Fruit fly (Drosophila melanogaster) whole organism, embryonic: ENCODE results near the gene CG33093.

ENCODE experiments used
- CG3163 ChIP-seq: fragments of 200-800 bp; sonication (Bioruptor generic); optimal IDR thresholded peaks from 3 replicates; lab custom pipeline; 2016; ENCODE audit warnings: missing biosample characterization, missing genetic modification characterization
- CG3995 ChIP-seq: fragments of 200-800 bp; sonication (Bioruptor generic); optimal IDR thresholded peaks from 3 replicates; lab custom pipeline; 2016; ENCODE audit warnings: missing biosample characterization, missing genetic modification characterization
- CG7963 ChIP-seq: fragments of 200-800 bp; sonication (Bioruptor generic); IDR thresholded peaks from 3 replicates; pipeline ENCODE4 v1.3.6; 2022; ENCODE audit warnings: missing biosample characterization, missing genetic modification characterization; ENCODE audit not compliant: partially characterized antibody
- Ravus ChIP-seq: fragments of 200-800 bp; sonication (Bioruptor generic); IDR thresholded peaks from 2 replicates; pipeline ENCODE4 v1.3.6; 2022; ENCODE audit warnings: missing biosample characterization, missing genetic modification characterization
- gce ChIP-seq: fragments of 200-800 bp; sonication (Bioruptor generic); IDR thresholded peaks from 3 replicates; pipeline ENCODE4 v1.3.6; 2022; ENCODE audit warnings: missing biosample characterization, missing genetic modification characterization
- her ChIP-seq: fragments of 200-800 bp; sonication (Bioruptor generic); optimal IDR thresholded peaks from 2 replicates; lab custom pipeline; 2016; ENCODE audit warnings: missing biosample characterization, missing genetic modification characterization

- TF ChIP-seq gce (GFP tag; lab: Robert Waterston, UW) (no peak), CG3995 (GFP tag; lab: Kevin White, UChicago) (no peak), CG3163 (GFP tag; lab: Kevin White, UChicago) (no peak), Ravus (no peak), her (GFP tag; lab: Kevin White, UChicago) (no peak), CG7963 (GFP tag; lab: Robert Waterston, UW) (no peak)
These were observed 8.9 kb downstream of the CG33093 start for dm6 chr3R:22522859-22523258.
